Worm (Caenorhabditis elegans) whole organism, L1 larva: ENCODE data around the gene wdr-54.

Experiments used
- aha-1 ChIP-seq: fragments of 150-350 bp; optimal IDR thresholded peaks from 2 replicates; lab custom pipeline; 2014; ENCODE audit warnings: missing biosample characterization, missing genetic modification characterization
- elt-2 ChIP-seq: sonication (generic microtip); optimal IDR thresholded peaks from 2 replicates; lab custom pipeline; 2016; ENCODE audit warnings: missing genetic modification characterization, mild to moderate bottlenecking, inconsistent platforms, missing compliant biosample characterization, missing genetic modification reagents
- lir-3 ChIP-seq: sonication (generic microtip); optimal IDR thresholded peaks from 2 replicates; lab custom pipeline; 2016; ENCODE audit warnings: mild to moderate bottlenecking, missing genetic modification characterization, moderate library complexity, missing compliant biosample characterization; ENCODE audit not compliant: poor library complexity
- mep-1 ChIP-seq: fragments of 150-350 bp; optimal IDR thresholded peaks from 2 replicates; lab custom pipeline; 2014; ENCODE audit warnings: missing biosample characterization, missing genetic modification characterization
- nhr-237 ChIP-seq: fragments of 150-350 bp; optimal IDR thresholded peaks from 2 replicates; lab custom pipeline; 2014; ENCODE audit warnings: missing biosample characterization, missing genetic modification characterization
- unc-98 ChIP-seq: fragments of 200-800 bp; sonication (Bioruptor generic); IDR thresholded peaks from 2 replicates; pipeline ENCODE4 v1.3.6; 2022; ENCODE audit warnings: missing genetic modification characterization, missing compliant biosample characterization

DNA sequence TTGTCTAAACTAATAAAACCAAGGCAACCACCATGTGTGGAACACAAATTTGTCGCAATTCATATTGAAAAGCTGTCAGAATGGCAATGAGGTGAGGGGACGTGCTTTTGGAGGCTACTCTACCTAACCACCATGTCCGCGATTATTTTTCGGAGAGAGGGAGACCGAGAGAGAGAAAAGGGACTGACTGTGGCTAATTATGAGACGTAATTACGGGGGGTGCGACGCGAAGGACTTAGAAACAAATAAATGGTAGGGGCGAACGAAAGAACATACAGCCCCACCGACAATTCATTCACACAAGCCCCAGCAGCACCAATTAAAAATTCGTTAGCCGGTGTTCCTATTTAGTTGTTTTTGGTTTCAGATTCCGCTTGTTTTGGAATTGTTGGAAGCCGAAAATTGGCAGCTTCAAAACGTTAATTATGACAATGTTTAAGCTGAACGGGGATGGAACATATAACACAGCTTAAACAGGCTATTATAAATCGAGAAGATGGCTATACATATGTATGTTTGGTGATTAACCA lies 24.1 kb downstream of the wdr-54 start:
- TF ChIP-seq nhr-237 (tag; lab: Kevin White, UChicago) (no peak), unc-98 (no peak), elt-2 (tag; lab: Kevin White, UChicago) (no peak), lir-3 (tag; lab: Kevin White, UChicago) (no peak), aha-1 (no peak), mep-1 (tag; lab: Kevin White, UChicago) (no peak)
